Fruit fly (Drosophila melanogaster) whole organism, prepupa: Measurements from ENCODE around the gene Myo31DF.

Experiments used
- CG10631 ChIP-seq: fragments of 200-800 bp; sonication (Bioruptor generic); optimal IDR thresholded peaks from 2 replicates; lab custom pipeline; 2016; ENCODE audit warnings: missing biosample characterization, missing genetic modification characterization
- CG10669 ChIP-seq: fragments of 200-800 bp; sonication (Bioruptor generic); optimal IDR thresholded peaks from 3 replicates; lab custom pipeline; 2018; ENCODE audit warnings: missing biosample characterization, mild to moderate bottlenecking, missing genetic modification characterization, moderate library complexity
- CG11762 ChIP-seq: fragments of 200-800 bp; sonication (Bioruptor generic); optimal IDR thresholded peaks from 3 replicates; lab custom pipeline; 2016; ENCODE audit warnings: missing biosample characterization, missing genetic modification characterization; ENCODE audit not compliant: insufficient read depth
- CG15336 ChIP-seq: fragments of 200-800 bp; sonication (Bioruptor generic); IDR thresholded peaks from 2 replicates; pipeline ENCODE4 v1.3.6; 2022; ENCODE audit warnings: missing biosample characterization, missing genetic modification characterization
- CG1621 ChIP-seq: fragments of 200-800 bp; sonication (Bioruptor generic); optimal IDR thresholded peaks from 3 replicates; lab custom pipeline; 2018; ENCODE audit warnings: missing biosample characterization, mild to moderate bottlenecking, missing genetic modification characterization
- CG32006 ChIP-seq: fragments of 200-800 bp; sonication (Bioruptor generic); optimal IDR thresholded peaks from 3 replicates; lab custom pipeline; 2017; ENCODE audit warnings: missing biosample characterization, mild to moderate bottlenecking, missing genetic modification characterization
- CG34406 ChIP-seq: fragments of 200-800 bp; sonication (Bioruptor generic); optimal IDR thresholded peaks from 3 replicates; lab custom pipeline; 2016; ENCODE audit warnings: missing biosample characterization, missing genetic modification characterization
- CG3919 ChIP-seq: fragments of 200-800 bp; sonication (Bioruptor generic); optimal IDR thresholded peaks from 3 replicates; lab custom pipeline; 2016; ENCODE audit warnings: missing biosample characterization, missing genetic modification characterization
- CG4318 ChIP-seq: fragments of 200-800 bp; sonication (Bioruptor generic); optimal IDR thresholded peaks from 3 replicates; lab custom pipeline; 2017; ENCODE audit warnings: missing biosample characterization, mild to moderate bottlenecking, missing genetic modification characterization
- CG6163 ChIP-seq: fragments of 200-800 bp; sonication (Bioruptor generic); IDR thresholded peaks from 3 replicates; pipeline ENCODE4 v1.3.6; 2022; ENCODE audit warnings: missing biosample characterization, missing genetic modification characterization
- CG6276 ChIP-seq: fragments of 200-800 bp; sonication (Bioruptor generic); optimal IDR thresholded peaks from 2 replicates; lab custom pipeline; 2017; ENCODE audit warnings: missing biosample characterization, mild to moderate bottlenecking, missing genetic modification characterization
- CG6792 ChIP-seq: fragments of 200-800 bp; sonication (Bioruptor generic); optimal IDR thresholded peaks from 3 replicates; lab custom pipeline; 2016; ENCODE audit warnings: missing biosample characterization, missing genetic modification characterization
- CG6808 ChIP-seq: fragments of 200-800 bp; sonication (Bioruptor generic); optimal IDR thresholded peaks from 3 replicates; lab custom pipeline; 2017; ENCODE audit warnings: missing biosample characterization, missing genetic modification characterization, mild to moderate bottlenecking, moderate library complexity, missing genetic modification reagents
- CG6854 ChIP-seq: fragments of 200-800 bp; sonication (Bioruptor generic); optimal IDR thresholded peaks from 2 replicates; lab custom pipeline; 2017; ENCODE audit warnings: missing biosample characterization, mild to moderate bottlenecking, missing genetic modification characterization
- CG8119 ChIP-seq: fragments of 200-800 bp; sonication (Bioruptor generic); IDR thresholded peaks from 3 replicates; pipeline ENCODE4 v1.3.6; 2022; ENCODE audit warnings: missing biosample characterization, missing genetic modification characterization
- CG8319 ChIP-seq: fragments of 200-800 bp; sonication (Bioruptor generic); optimal IDR thresholded peaks from 3 replicates; lab custom pipeline; 2016; ENCODE audit warnings: missing biosample characterization, missing genetic modification characterization
- CG9139 ChIP-seq: fragments of 200-800 bp; sonication (Bioruptor generic); optimal IDR thresholded peaks from 3 replicates; lab custom pipeline; 2017; ENCODE audit warnings: missing biosample characterization, mild to moderate bottlenecking, missing genetic modification characterization
- Eip78C ChIP-seq: fragments of 200-800 bp; sonication (Bioruptor generic); peaks from one replicate; lab custom pipeline; 2016; ENCODE audit warnings: missing biosample characterization, missing genetic modification characterization
- Gug ChIP-seq: fragments of 200-800 bp; sonication (Bioruptor generic); IDR thresholded peaks from 2 replicates; pipeline ENCODE4 v1.3.6; 2022; ENCODE audit warnings: missing biosample characterization, missing genetic modification characterization
- Met ChIP-seq: fragments of 200-800 bp; sonication (Bioruptor generic); optimal IDR thresholded peaks from 3 replicates; lab custom pipeline; 2016; ENCODE audit warnings: missing biosample characterization, missing genetic modification characterization
- OdsH ChIP-seq: fragments of 200-800 bp; sonication (Bioruptor generic); optimal IDR thresholded peaks from 3 replicates; lab custom pipeline; 2016; ENCODE audit warnings: missing biosample characterization, missing genetic modification characterization
- Sox102F ChIP-seq: fragments of 200-800 bp; sonication (Bioruptor generic); optimal IDR thresholded peaks from 2 replicates; lab custom pipeline; 2016; ENCODE audit warnings: missing biosample characterization, mild to moderate bottlenecking, missing genetic modification characterization
- Sox14 ChIP-seq: fragments of 200-800 bp; sonication (Bioruptor generic); optimal IDR thresholded peaks from 3 replicates; lab custom pipeline; 2016; ENCODE audit warnings: missing biosample characterization, missing genetic modification characterization
- Sox15 ChIP-seq: fragments of 200-800 bp; sonication (Bioruptor generic); optimal IDR thresholded peaks from 3 replicates; lab custom pipeline; 2016; ENCODE audit warnings: missing biosample characterization, missing genetic modification characterization
- achi ChIP-seq: fragments of 200-800 bp; sonication (Bioruptor generic); optimal IDR thresholded peaks from 3 replicates; lab custom pipeline; 2016; ENCODE audit warnings: missing biosample characterization, missing genetic modification characterization
- acj6 ChIP-seq: fragments of 200-800 bp; sonication (Bioruptor generic); optimal IDR thresholded peaks from 3 replicates; lab custom pipeline; 2016; ENCODE audit warnings: missing biosample characterization, missing genetic modification characterization
- cyc ChIP-seq: fragments of 200-800 bp; sonication (Bioruptor generic); optimal IDR thresholded peaks from 3 replicates; lab custom pipeline; 2016; ENCODE audit warnings: missing biosample characterization, missing genetic modification characterization
- dac ChIP-seq: fragments of 200-800 bp; sonication (Bioruptor generic); optimal IDR thresholded peaks from 2 replicates; lab custom pipeline; 2017; ENCODE audit warnings: missing biosample characterization, mild to moderate bottlenecking, missing genetic modification characterization
- eg ChIP-seq: fragments of 200-800 bp; sonication (Bioruptor generic); IDR thresholded peaks from 3 replicates; pipeline ENCODE4 v1.3.6; 2022; ENCODE audit warnings: missing biosample characterization, missing genetic modification characterization
- esn ChIP-seq: fragments of 200-800 bp; sonication (Bioruptor generic); optimal IDR thresholded peaks from 2 replicates; lab custom pipeline; 2016; ENCODE audit warnings: missing biosample characterization, mild to moderate bottlenecking, missing genetic modification characterization, moderate library complexity
- fd85E ChIP-seq: fragments of 200-800 bp; sonication (Bioruptor generic); optimal IDR thresholded peaks from 3 replicates; lab custom pipeline; 2016; ENCODE audit warnings: missing biosample characterization, missing genetic modification characterization
- fkh ChIP-seq: fragments of 200-800 bp; sonication (Bioruptor generic); optimal IDR thresholded peaks from 3 replicates; lab custom pipeline; 2017; ENCODE audit warnings: missing biosample characterization, mild to moderate bottlenecking, missing genetic modification characterization, moderate library complexity
- net ChIP-seq: fragments of 200-800 bp; sonication (Bioruptor generic); optimal IDR thresholded peaks from 3 replicates; lab custom pipeline; 2016; ENCODE audit warnings: missing biosample characterization, missing genetic modification characterization
- pdm3 ChIP-seq: fragments of 200-800 bp; sonication (Bioruptor generic); optimal IDR thresholded peaks from 3 replicates; lab custom pipeline; 2016; ENCODE audit warnings: missing biosample characterization, missing genetic modification characterization
- salr ChIP-seq, 2 experiments: fragments of 200-800 bp; sonication (Bioruptor generic); optimal IDR thresholded peaks; 3 replicates each; lab custom pipeline; 2016 to 2018; ENCODE audit warnings: missing biosample characterization in 2 of 2, missing genetic modification characterization in 2 of 2, mild to moderate bottlenecking in 1 of 2
- spab ChIP-seq: fragments of 200-800 bp; sonication (Bioruptor generic); optimal IDR thresholded peaks from 2 replicates; lab custom pipeline; 2017; ENCODE audit warnings: missing biosample characterization, mild to moderate bottlenecking, missing genetic modification characterization, missing genetic modification reagents
- ss ChIP-seq, 2 experiments: fragments of 200-800 bp; sonication (Bioruptor generic); optimal IDR thresholded peaks; 2 replicates in 1 of 2; 3 replicates in 1 of 2; lab custom pipeline; 2017 to 2018; ENCODE audit warnings: mild to moderate bottlenecking in 2 of 2, missing biosample characterization in 2 of 2, missing genetic modification characterization in 2 of 2, moderate library complexity in 1 of 2
- svp ChIP-seq: fragments of 200-800 bp; sonication (Bioruptor generic); peaks from one replicate; lab custom pipeline; 2016; ENCODE audit warnings: missing biosample characterization, missing genetic modification characterization
- topi ChIP-seq: fragments of 200-800 bp; sonication (Bioruptor generic); optimal IDR thresholded peaks from 3 replicates; lab custom pipeline; 2016; ENCODE audit warnings: missing biosample characterization, missing genetic modification characterization

Myo31DF gene

DNA sequence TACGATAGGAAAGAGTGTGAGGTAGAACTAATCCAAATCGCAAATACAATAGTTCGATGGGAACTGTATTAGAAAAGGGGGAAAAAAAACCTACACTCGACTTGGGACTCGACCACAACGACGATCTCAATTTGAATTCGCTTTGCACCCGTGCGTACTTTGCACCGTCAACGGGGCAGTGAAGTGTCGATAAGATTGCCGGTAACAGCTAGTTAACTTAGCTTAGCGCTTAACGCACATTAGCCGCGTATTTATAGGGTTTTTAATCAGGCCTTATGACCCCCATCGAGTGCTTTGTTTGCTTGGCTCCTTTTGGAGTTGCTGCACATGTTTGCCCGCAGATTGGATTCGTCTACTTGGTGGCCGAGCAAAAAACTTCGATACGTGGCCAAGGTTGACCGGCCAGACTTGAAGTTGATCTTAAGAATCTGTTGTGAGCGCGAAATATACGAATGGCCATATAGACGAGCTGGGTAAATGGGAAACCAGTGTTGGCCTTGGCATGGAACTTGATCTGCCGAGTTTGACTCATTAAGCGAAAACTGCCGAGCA lies 8.1 kb upstream of the Myo31DF start:
- TF ChIP-seq CG6808 (GFP tag; lab: Kevin White, UChicago) (peak; percentile 29), Sox102F (GFP tag; lab: Kevin White, UChicago) (no peak), CG8119 (0 out of 3 replicates have a peak, but pooled peaks have one; percentile 21), svp (no peak), pdm3 (no peak), topi (GFP tag; lab: Kevin White, UChicago) (no peak), CG6854 (GFP tag; lab: Kevin White, UChicago) (no peak), Sox15 (GFP tag; lab: Kevin White, UChicago) (no peak), Gug (no peak), ss (GFP tag; optimal IDR thresholded peaks at IDR 0.05; lab: Kevin White, UChicago) (peak; percentile 1 to 32), Eip78C (GFP tag; lab: Kevin White, UChicago) (no peak), fkh (GFP tag; lab: Kevin White, UChicago) (no peak), CG8319 (no peak), CG10631 (GFP tag; lab: Kevin White, UChicago) (no peak), cyc (GFP tag; lab: Kevin White, UChicago) (no peak), Met (GFP tag; lab: Kevin White, UChicago) (no peak), CG9139 (GFP tag; lab: Kevin White, UChicago) (no peak), fd85E (GFP tag; lab: Kevin White, UChicago) (no peak), OdsH (GFP tag; lab: Kevin White, UChicago) (no peak), net (peak; percentile 28), spab (GFP tag; lab: Kevin White, UChicago) (no peak), CG15336 (GFP tag; lab: Robert Waterston, UW) (0 out of 2 replicates have a peak, but pooled peaks have one; percentile 14), CG6276 (GFP tag; lab: Kevin White, UChicago) (peak; percentile 49), CG6163 (GFP tag; lab: Robert Waterston, UW) (no peak), eg (GFP tag; lab: Robert Waterston, UW) (0 out of 3 replicates have a peak, but pooled peaks have one; percentile 20), salr (GFP tag; optimal IDR thresholded peaks at IDR 0.05; lab: Kevin White, UChicago) (no peak), CG6792 (GFP tag; lab: Kevin White, UChicago) (no peak), CG11762 (no peak), CG34406 (GFP tag; lab: Kevin White, UChicago) (no peak), achi (GFP tag; lab: Kevin White, UChicago) (no peak), CG4318 (no peak), esn (GFP tag; lab: Kevin White, UChicago) (no peak), CG32006 (GFP tag; lab: Kevin White, UChicago) (no peak), dac (GFP tag; lab: Kevin White, UChicago) (no peak)

DNA sequence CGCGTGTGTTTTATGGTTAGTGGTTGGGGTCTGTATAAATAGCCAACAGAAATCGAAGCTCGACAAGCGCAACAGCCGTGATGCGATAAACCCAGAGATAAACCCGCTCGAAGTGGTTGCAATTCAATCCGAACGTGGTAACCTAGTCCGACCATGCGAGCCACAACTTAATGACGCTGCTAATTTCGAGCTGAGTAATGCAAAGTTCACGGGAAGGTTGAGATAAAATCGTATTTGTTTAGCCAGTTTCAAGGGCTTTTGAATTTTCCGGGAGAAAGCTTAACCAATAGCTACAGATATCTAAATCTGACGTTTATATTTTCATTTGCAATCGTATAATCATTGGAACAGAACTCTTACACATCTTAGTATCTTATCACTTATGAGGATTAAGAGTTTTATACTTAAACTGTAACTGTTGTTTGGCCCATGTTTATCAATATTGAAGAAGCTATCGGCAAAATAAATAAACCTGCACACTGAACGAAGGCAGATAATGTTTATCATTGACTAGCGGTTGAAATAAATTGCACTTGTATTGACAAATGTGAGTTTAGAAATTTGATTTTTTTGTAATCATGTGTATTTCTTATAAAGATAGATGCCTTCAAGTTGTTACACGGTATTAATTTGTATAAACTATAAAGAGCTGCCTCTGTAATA lies 7.4 kb upstream of the Myo31DF start:
- no peak for TF ChIP-seq Sox15 (GFP tag; lab: Kevin White, UChicago)
- TF ChIP-seq CG15336 (GFP tag; lab: Robert Waterston, UW): no peak
- TF ChIP-seq Eip78C (GFP tag; lab: Kevin White, UChicago): peak; percentile 55
- peak; percentile 38 for TF ChIP-seq CG10669 (GFP tag; lab: Kevin White, UChicago)
- TF ChIP-seq CG1621 (tag; lab: Kevin White, UChicago): no peak
- TF ChIP-seq Met (GFP tag; lab: Kevin White, UChicago): no peak
- no peak for TF ChIP-seq Sox14
- no peak for TF ChIP-seq achi (GFP tag; lab: Kevin White, UChicago)
- TF ChIP-seq acj6 (GFP tag; lab: Kevin White, UChicago): no peak
- no peak for TF ChIP-seq CG34406 (GFP tag; lab: Kevin White, UChicago)
- no peak for TF ChIP-seq Gug
- TF ChIP-seq CG6163 (GFP tag; lab: Robert Waterston, UW): no peak
- no peak for TF ChIP-seq CG6854 (GFP tag; lab: Kevin White, UChicago)
- no peak for TF ChIP-seq CG3919
